Worm (Caenorhabditis elegans) whole organism, late embryonic: ENCODE results near the gene egli-1.

Experiments used
- K09A11.1 ChIP-seq: sonication (generic microtip); optimal IDR thresholded peaks from 2 replicates; lab custom pipeline; 2017; ENCODE audit warnings: antibody characterized with exemption, mild to moderate bottlenecking, missing genetic modification characterization, missing compliant biosample characterization; ENCODE audit not compliant: insufficient read depth
- ceh-31 ChIP-seq: sonication (generic microtip); optimal IDR thresholded peaks from 2 replicates; lab custom pipeline; 2016; ENCODE audit warnings: missing genetic modification characterization, missing compliant biosample characterization
- eyg-1 ChIP-seq: sonication (generic microtip); optimal IDR thresholded peaks from 2 replicates; lab custom pipeline; 2016; ENCODE audit warnings: missing genotype, missing genetic modification characterization, missing compliant biosample characterization
- fax-1 ChIP-seq: sonication (generic microtip); optimal IDR thresholded peaks from 2 replicates; lab custom pipeline; 2016; ENCODE audit warnings: missing genotype, missing genetic modification characterization, missing compliant biosample characterization
- nhr-11 ChIP-seq: fragments of 150-350 bp; optimal IDR thresholded peaks from 2 replicates; lab custom pipeline; 2014; ENCODE audit warnings: missing biosample characterization, missing genetic modification characterization
- pag-3 ChIP-seq: sonication (generic microtip); optimal IDR thresholded peaks from 2 replicates; lab custom pipeline; 2016; ENCODE audit warnings: missing compliant biosample characterization, missing genetic modification characterization, borderline replicate concordance
- pha-4 ChIP-seq: fragments of 150-350 bp; optimal IDR thresholded peaks from 2 replicates; lab custom pipeline; 2018; ENCODE audit warnings: missing biosample characterization, missing genetic modification reagents, missing genetic modification characterization
- tbx-2 ChIP-seq: sonication (generic microtip); optimal IDR thresholded peaks from 2 replicates; lab custom pipeline; 2016; ENCODE audit warnings: missing genetic modification characterization, missing compliant biosample characterization
- unc-3 ChIP-seq, 2 experiments: fragments of 200-800 bp in 1 of 2; sonication (Bioruptor generic) in 1 of 2; sonication (generic microtip) in 1 of 2; conservative IDR thresholded peaks in 1 of 2; optimal IDR thresholded peaks in 1 of 2; 2 replicates each; pipeline versions ENCODE4 v1.3.6 to Lab custom; 2016 to 2022; ENCODE audit warnings: missing compliant biosample characterization in 2 of 2, missing genetic modification characterization in 2 of 2, missing genetic modification reagents in 1 of 2
- unc-42 ChIP-seq: sonication (generic microtip); optimal IDR thresholded peaks from 2 replicates; lab custom pipeline; 2016; ENCODE audit warnings: missing genotype, missing genetic modification characterization, missing compliant biosample characterization

egli-1 gene

DNA sequence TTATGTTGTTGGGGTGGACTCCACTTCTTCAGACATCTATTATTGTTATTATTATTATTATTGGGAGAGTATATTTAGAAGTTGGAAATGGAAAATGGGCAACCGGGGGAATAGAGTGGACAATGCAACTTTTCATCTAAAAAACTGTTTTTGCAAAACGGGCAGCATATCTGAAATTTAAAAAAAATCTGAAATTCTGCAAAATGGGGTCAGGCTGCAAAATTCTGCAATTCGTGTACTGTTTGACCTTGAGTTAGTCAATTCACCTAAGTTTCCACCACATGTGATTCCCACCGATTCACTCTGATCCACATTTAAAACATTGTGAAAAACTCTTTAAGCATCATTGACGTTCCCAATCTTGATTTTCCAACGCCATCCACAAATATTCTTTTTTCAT, 49.2 kb downstream of the egli-1 start, which contains the start of gene C06C3.4:
C06C3.4 (plus strand) TSS at position 301 of the 400 bp plus-strand sequence.
- TF ChIP-seq fax-1 (tag; lab: Kevin White, UChicago) (no peak), ceh-31 (tag; lab: Kevin White, UChicago) (no peak), nhr-11 (tag; lab: Kevin White, UChicago) (no peak), unc-3 (GFP tag; conservative IDR thresholded peaks at IDR 0.05; lab: Robert Waterston, UW) (no peak), unc-3 (tag; optimal IDR thresholded peaks at IDR 0.05; lab: Kevin White, UChicago) (no peak), pha-4 (tag; lab: Kevin White, UChicago) (no peak), tbx-2 (tag; lab: Kevin White, UChicago) (no peak), eyg-1 (no peak), pag-3 (no peak), unc-42 (tag; lab: Kevin White, UChicago) (no peak), K09A11.1 (tag; lab: Kevin White, UChicago) (no peak)
- TF ChIP-seq, all 69 proteins: peak for 0
